Worm (Caenorhabditis elegans): ENCODE results near the gene K02A2.5.

The K02A2.5 gene

ce11 chrII:7408192-7408591 lies 3.6 kb downstream of the K02A2.5 start, which contains the start of gene srd-55:
Gene srd-55 (plus strand): TSS chrII:7408492.
- TF ChIP-seq nhr-11 (tag; optimal IDR thresholded peaks at IDR 0.05), result no peak
- no peak for TF ChIP-seq elt-2 (tag; optimal IDR thresholded peaks at IDR 0.05)
- no peak for TF ChIP-seq tlp-1 (tag; optimal IDR thresholded peaks at IDR 0.05)
- TF ChIP-seq mef-2 (tag; optimal IDR thresholded peaks at IDR 0.05), result no peak
- TF ChIP-seq skn-1 (tag; optimal IDR thresholded peaks at IDR 0.05), result no peak
- no peak for TF ChIP-seq grh-1 (GFP tag; IDR thresholded peaks at IDR 0.05)
- no peak for TF ChIP-seq fkh-8 (tag; optimal IDR thresholded peaks at IDR 0.05)
- no peak for TF ChIP-seq lin-39 (tag; optimal IDR thresholded peaks at IDR 0.05)
- no peak for TF ChIP-seq F16B12.6 (tag; optimal IDR thresholded peaks at IDR 0.05)
- no peak for TF ChIP-seq sptf-1 (tag; optimal IDR thresholded peaks at IDR 0.05)
- TF ChIP-seq C04F5.9 (tag; optimal IDR thresholded peaks at IDR 0.05), result no peak
- TF ChIP-seq lin-15B (tag; optimal IDR thresholded peaks at IDR 0.05), result no peak
- TF ChIP-seq zip-4 (GFP tag; optimal IDR thresholded peaks at IDR 0.05), result no peak
- TF ChIP-seq irx-1 (tag; optimal IDR thresholded peaks at IDR 0.05), result no peak

- TF ChIP-seq sox-4 (tag; optimal IDR thresholded peaks at IDR 0.05), result no peak
- TF ChIP-seq ets-5 (GFP tag; IDR thresholded peaks at IDR 0.05), result no peak
- peak; percentile 67 for TF ChIP-seq blmp-1 (tag; optimal IDR thresholded peaks at IDR 0.05)
These were observed 5.4 kb downstream of the K02A2.5 start for ce11 chrII:7406438-7406837.

- TF ChIP-seq grh-1 (GFP tag; IDR thresholded peaks at IDR 0.05), result no peak
- peak; percentile 75 for TF ChIP-seq lin-14 (GFP tag; optimal IDR thresholded peaks at IDR 0.05)
- peak in 1 of 2 experiments; percentile 16 for TF ChIP-seq lsy-2 (tag; optimal IDR thresholded peaks at IDR 0.05)
- TF ChIP-seq unc-98 (GFP tag; IDR thresholded peaks at IDR 0.05), result no peak
- no peak for TF ChIP-seq nhr-71 (tag; optimal IDR thresholded peaks at IDR 0.05)
- TF ChIP-seq ceh-90 (tag; optimal IDR thresholded peaks at IDR 0.05), result no peak
- peak in 3 of 6 experiments; percentile 23 to 41 (median 40) for TF ChIP-seq elt-3 (tag; optimal IDR thresholded peaks at IDR 0.05)
- TF ChIP-seq irx-1 (tag; optimal IDR thresholded peaks at IDR 0.05), result no peak
- TF ChIP-seq nhr-85 (tag), result peak; percentile 88
- TF ChIP-seq blmp-1 (tag; optimal IDR thresholded peaks at IDR 0.05), result peak; percentile 100
These were observed 6.6 kb downstream of the K02A2.5 start for ce11 chrII:7405262-7405661.

- TF ChIP-seq efl-1 (optimal IDR thresholded peaks at IDR 0.05) (no peak), efl-1 (GFP tag; optimal IDR thresholded peaks at IDR 0.05 in 1 of 2) (peak in 1 of 2 experiments; percentile 69), unc-98 (GFP tag; IDR thresholded peaks at IDR 0.05) (no peak), nhr-77 (tag; optimal IDR thresholded peaks at IDR 0.05) (no peak), elt-3 (tag; optimal IDR thresholded peaks at IDR 0.05) (no peak), fkh-10 (GFP tag; optimal IDR thresholded peaks at IDR 0.05) (no peak), Y116A8C.19 (tag; optimal IDR thresholded peaks at IDR 0.05; ENCODE audit: borderline replicate concordance) (no peak), nhr-12 (tag; optimal IDR thresholded peaks at IDR 0.05) (no peak), pag-3 (tag; optimal IDR thresholded peaks at IDR 0.05; ENCODE audit: borderline replicate concordance, insufficient read depth) (no peak), nhr-237 (tag; optimal IDR thresholded peaks at IDR 0.05) (no peak), nhr-47 (tag; optimal IDR thresholded peaks at IDR 0.05) (no peak), fos-1 (tag; optimal IDR thresholded peaks at IDR 0.05) (no peak), pqm-1 (tag; optimal IDR thresholded peaks at IDR 0.05) (no peak), blmp-1 (tag; optimal IDR thresholded peaks at IDR 0.05) (peak; percentile 16)
These were observed 7.8 kb downstream of the K02A2.5 start for ce11 chrII:7404001-7404400.

ce11 chrII:7402625-7403024 lies 9.2 kb downstream of the K02A2.5 start, which contains the start of gene nas-7:
Gene nas-7 (minus strand): TSS chrII:7402725.
- no peak for TF ChIP-seq nhr-71 (tag; optimal IDR thresholded peaks at IDR 0.05)
- TF ChIP-seq C34B4.2 (tag; optimal IDR thresholded peaks at IDR 0.05), result no peak
- no peak for TF ChIP-seq rnt-1 (tag; optimal IDR thresholded peaks at IDR 0.05)
- no peak for TF ChIP-seq nhr-84 (tag; optimal IDR thresholded peaks at IDR 0.05)
- TF ChIP-seq xbp-1 (tag; optimal IDR thresholded peaks at IDR 0.05), result no peak
- TF ChIP-seq zip-4 (GFP tag; optimal IDR thresholded peaks at IDR 0.05), result no peak
- no peak for TF ChIP-seq nhr-19 (GFP tag; conservative IDR thresholded peaks at IDR 0.05)
- no peak for TF ChIP-seq pag-3 (tag; optimal IDR thresholded peaks at IDR 0.05; ENCODE audit: borderline replicate concordance, insufficient read depth)
- no peak for TF ChIP-seq nhr-47 (tag; optimal IDR thresholded peaks at IDR 0.05)
- no peak for TF ChIP-seq lin-39 (tag; optimal IDR thresholded peaks at IDR 0.05)
- TF ChIP-seq fkh-8 (tag; optimal IDR thresholded peaks at IDR 0.05), result no peak
- no peak for TF ChIP-seq unc-130 (tag; optimal IDR thresholded peaks at IDR 0.05)

Data from whole organism, L1 larva.